Fruit fly (Drosophila melanogaster): ENCODE results near the gene CTCF.

Gene CTCF

DNA sequence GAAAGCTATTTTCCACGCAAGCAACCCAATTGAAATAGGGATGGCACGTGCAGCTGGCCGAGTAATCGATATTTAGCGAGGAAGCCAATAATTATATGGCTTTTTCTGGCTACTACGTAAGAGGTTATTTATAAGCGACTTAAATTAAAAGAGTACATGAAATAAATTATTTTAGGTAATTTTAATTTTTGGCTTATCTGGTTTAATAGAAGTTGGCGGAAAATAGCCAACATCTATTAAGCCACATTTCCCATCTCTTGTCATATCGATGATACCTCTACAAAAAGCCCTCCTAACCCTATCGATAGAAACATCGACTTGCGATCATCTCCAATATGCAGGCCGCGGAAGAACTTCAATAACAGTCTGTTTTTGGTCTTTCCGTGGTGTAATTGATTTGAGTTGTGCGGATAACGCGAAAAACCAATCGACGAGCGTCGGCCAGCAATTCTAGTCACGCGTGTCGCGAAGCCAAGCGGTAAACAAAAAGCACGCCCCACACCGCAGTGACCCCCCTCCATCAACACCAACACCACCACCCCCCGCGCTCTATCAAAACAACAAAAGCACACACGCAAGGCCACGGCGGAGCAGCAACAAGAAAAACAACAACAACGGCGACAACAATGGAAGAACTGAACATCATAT, 8.4 kb downstream of the CTCF start, which contains the start of the genes Srp19 and qm:
Gene Srp19 (minus strand): TSS at position 51 of the 648 bp plus-strand sequence.
Gene qm (plus strand): TSS at position 330 of the 648 bp plus-strand sequence.
- TF ChIP-seq CG33017 (tag; optimal IDR thresholded peaks at IDR 0.05) (peak; percentile 26), bab1 (GFP tag; optimal IDR thresholded peaks at IDR 0.05) (peak; percentile 67), ovo (GFP tag; optimal IDR thresholded peaks at IDR 0.05) (peak; percentile 5), tj (GFP tag; optimal IDR thresholded peaks at IDR 0.05) (peak; percentile 19), kay (GFP tag; ENCODE audit: borderline replicate concordance) (no peak), CG7045 (GFP tag; optimal IDR thresholded peaks at IDR 0.05) (no peak), Crg-1 (GFP tag; optimal IDR thresholded peaks at IDR 0.05) (no peak), Mnt (GFP tag; optimal IDR thresholded peaks at IDR 0.05) (peak; percentile 58), CG5204 (GFP tag; optimal IDR thresholded peaks at IDR 0.05) (no peak), Hr96 (GFP tag; optimal IDR thresholded peaks at IDR 0.05) (no peak), cnc (optimal IDR thresholded peaks at IDR 0.05) (no peak), CG1620 (GFP tag; optimal IDR thresholded peaks at IDR 0.05) (no peak), pad (GFP tag; optimal IDR thresholded peaks at IDR 0.05) (no peak), cic (GFP tag; optimal IDR thresholded peaks at IDR 0.05) (no peak), CG14711 (tag; optimal IDR thresholded peaks at IDR 0.05) (peak; percentile 43), CG7101 (tag; optimal IDR thresholded peaks at IDR 0.05) (peak; percentile 49), CG12768 (GFP tag; optimal IDR thresholded peaks at IDR 0.05) (peak; percentile 43), CG11617 (GFP tag; optimal IDR thresholded peaks at IDR 0.05) (peak; percentile 29), Clk (GFP tag; optimal IDR thresholded peaks at IDR 0.05) (no peak), toe (GFP tag; optimal IDR thresholded peaks at IDR 0.05) (no peak)

DNA sequence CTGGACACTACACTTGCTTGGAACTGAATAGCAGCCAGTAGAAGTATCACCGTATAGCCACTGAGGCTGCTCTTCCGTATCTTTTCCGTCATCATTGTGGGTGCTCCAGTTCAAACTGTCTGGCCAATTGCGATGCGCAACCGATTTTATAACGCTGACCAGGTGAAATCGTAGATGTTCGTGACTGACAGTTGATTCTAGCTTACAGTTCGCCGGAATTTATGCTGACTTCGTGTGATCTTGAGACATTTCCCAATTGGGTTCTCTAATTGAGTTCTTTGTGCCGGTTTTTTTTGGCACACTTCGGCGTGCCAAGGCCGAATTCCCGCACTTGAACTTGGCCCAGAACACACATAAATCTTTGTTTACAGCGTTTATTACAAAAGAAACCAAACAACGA, 9.6 kb downstream of the CTCF start, which contains the start of gene CG14834:
Gene CG14834 (minus strand): TSS at position 173 of the 400 bp plus-strand sequence.
- no peak for TF ChIP-seq CG11617 (GFP tag; optimal IDR thresholded peaks at IDR 0.05)
- peak; percentile 93 for TF ChIP-seq tj (GFP tag; optimal IDR thresholded peaks at IDR 0.05)

DNA sequence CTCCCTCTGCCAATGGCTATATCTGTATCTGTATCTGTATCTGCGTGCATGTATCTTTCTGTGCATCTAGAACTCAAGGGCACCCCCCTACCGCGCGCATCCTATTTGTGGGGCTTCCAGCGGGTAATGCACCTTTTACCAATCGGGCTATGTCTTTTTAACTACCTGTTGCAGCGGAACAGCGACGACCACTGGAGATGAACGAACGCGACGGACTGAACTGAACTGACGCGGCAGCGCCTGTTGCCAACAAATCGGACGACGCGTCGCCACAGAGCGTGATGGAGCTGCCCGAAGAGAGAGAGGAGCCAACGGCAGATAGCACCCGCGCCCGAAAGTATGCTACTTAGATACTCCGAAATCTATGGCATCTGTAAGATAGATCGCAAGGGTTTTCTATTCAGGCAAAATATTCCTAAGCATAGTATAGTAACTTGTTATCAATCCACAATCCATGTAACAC, 11.5 kb downstream of the CTCF start, which contains the start of gene Cln7:
Gene Cln7 (minus strand): TSS at position 219 of the 463 bp plus-strand sequence.
- TF ChIP-seq bab1 (GFP tag; optimal IDR thresholded peaks at IDR 0.05) (peak; percentile 96), CG7101 (tag; optimal IDR thresholded peaks at IDR 0.05) (peak; percentile 58), CG12768 (GFP tag; optimal IDR thresholded peaks at IDR 0.05) (peak; percentile 95), Crg-1 (GFP tag; optimal IDR thresholded peaks at IDR 0.05) (peak; percentile 36), Hr96 (GFP tag; optimal IDR thresholded peaks at IDR 0.05) (no peak), CG33017 (tag; optimal IDR thresholded peaks at IDR 0.05) (peak; percentile 80), pad (GFP tag; optimal IDR thresholded peaks at IDR 0.05) (peak; percentile 48), CG5204 (GFP tag; optimal IDR thresholded peaks at IDR 0.05) (no peak), cnc (optimal IDR thresholded peaks at IDR 0.05) (no peak), CG11617 (GFP tag; optimal IDR thresholded peaks at IDR 0.05) (peak; percentile 86), Mnt (GFP tag; optimal IDR thresholded peaks at IDR 0.05) (peak; percentile 84), kay (GFP tag; ENCODE audit: borderline replicate concordance) (no peak), cic (GFP tag; optimal IDR thresholded peaks at IDR 0.05) (peak; percentile 97), toe (GFP tag; optimal IDR thresholded peaks at IDR 0.05) (no peak), CG1620 (GFP tag; optimal IDR thresholded peaks at IDR 0.05) (peak; percentile 52), CG7045 (GFP tag; optimal IDR thresholded peaks at IDR 0.05) (peak; percentile 60), ovo (GFP tag; optimal IDR thresholded peaks at IDR 0.05) (peak; percentile 76), Clk (GFP tag; optimal IDR thresholded peaks at IDR 0.05) (peak; percentile 80), CG14711 (tag; optimal IDR thresholded peaks at IDR 0.05) (peak; percentile 46), tj (GFP tag; optimal IDR thresholded peaks at IDR 0.05) (peak; percentile 74)

DNA sequence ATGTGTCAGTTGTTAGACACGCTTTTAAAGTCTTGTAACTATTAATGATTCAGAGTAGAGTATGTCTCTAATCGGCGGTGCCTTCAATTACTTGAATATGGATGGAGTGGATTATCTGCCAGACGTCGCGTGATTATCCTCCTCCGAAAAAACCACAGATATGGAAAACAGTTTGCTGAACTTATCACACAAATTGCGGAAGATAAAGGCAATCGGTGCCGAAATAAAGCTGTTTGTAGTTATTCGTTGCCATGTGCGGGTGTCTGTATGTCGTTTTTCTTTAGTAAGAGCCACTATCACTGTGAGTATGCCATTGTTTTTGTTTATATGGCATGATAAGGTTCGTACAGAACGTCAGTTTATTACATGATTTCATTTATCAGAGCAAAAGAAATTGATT, 12.5 kb downstream of the CTCF start:
- TF ChIP-seq cnc (optimal IDR thresholded peaks at IDR 0.05): no peak
- TF ChIP-seq cic (GFP tag; optimal IDR thresholded peaks at IDR 0.05): peak; percentile 29
- no peak for TF ChIP-seq CG5204 (GFP tag; optimal IDR thresholded peaks at IDR 0.05)
- TF ChIP-seq Mnt (GFP tag; optimal IDR thresholded peaks at IDR 0.05): peak; percentile 9
- no peak for TF ChIP-seq Crg-1 (GFP tag; optimal IDR thresholded peaks at IDR 0.05)

DNA sequence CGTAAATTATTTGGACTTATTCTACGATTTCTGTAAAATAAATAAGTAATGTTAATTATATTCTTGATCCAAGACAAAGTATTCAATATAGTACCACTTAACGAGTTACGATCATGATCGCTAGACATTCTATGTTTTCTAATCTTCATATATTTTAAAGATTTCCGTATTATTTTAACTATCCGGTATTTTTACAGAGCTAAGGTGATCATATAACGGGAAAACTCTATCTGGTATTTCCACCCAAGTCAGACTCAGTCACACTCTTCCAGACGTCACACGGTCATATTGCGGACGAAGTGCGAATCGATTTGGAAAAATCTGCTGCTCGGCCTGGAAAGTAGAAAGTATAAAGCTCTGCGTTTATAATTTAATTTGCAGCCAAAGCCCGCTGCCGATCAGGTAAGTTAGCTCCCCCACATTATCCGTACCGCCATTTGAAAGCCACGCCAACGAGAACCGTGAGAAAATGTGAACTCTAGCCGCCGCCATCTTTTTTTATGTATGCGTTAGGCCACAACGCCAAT, 17.2 kb downstream of the CTCF start, which contains the start of the genes lark and eco:
Gene lark (plus strand): TSS at position 51 of the 527 bp plus-strand sequence.
Gene eco (minus strand): TSS at position 125 of the 527 bp plus-strand sequence.
- TF ChIP-seq CG14711 (tag; optimal IDR thresholded peaks at IDR 0.05) (peak; percentile 61), Mnt (GFP tag; optimal IDR thresholded peaks at IDR 0.05) (peak; percentile 11), bab1 (GFP tag; optimal IDR thresholded peaks at IDR 0.05) (peak; percentile 67), CG7101 (tag; optimal IDR thresholded peaks at IDR 0.05) (no peak), Clk (GFP tag; optimal IDR thresholded peaks at IDR 0.05) (no peak), CG1620 (GFP tag; optimal IDR thresholded peaks at IDR 0.05) (no peak), ovo (GFP tag; optimal IDR thresholded peaks at IDR 0.05) (no peak), CG12768 (GFP tag; optimal IDR thresholded peaks at IDR 0.05) (peak; percentile 3)

DNA sequence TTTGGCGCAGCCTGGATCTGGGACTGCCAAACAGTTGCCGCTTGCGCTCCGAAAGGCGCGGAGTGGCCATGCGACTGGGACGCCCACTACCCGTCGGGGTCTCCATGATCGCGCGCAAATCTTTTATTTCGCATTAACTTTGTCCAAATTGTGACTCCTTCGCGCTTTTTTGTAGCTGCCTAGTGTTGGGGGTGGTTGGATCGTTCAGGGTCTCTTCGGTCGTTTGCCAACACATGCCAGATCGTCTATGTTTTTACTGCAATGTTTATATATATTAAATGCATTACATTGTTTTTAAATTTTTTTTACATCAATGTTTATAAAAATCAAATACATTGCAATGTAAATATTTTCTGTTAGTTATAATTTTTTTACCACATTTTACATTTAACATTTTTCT, 17.7 kb downstream of the CTCF start:
- TF ChIP-seq CG7045 (GFP tag; optimal IDR thresholded peaks at IDR 0.05) (no peak), ovo (GFP tag; optimal IDR thresholded peaks at IDR 0.05) (peak; percentile 20), kay (GFP tag; ENCODE audit: borderline replicate concordance) (no peak), CG7101 (tag; optimal IDR thresholded peaks at IDR 0.05) (peak; percentile 54), Mnt (GFP tag; optimal IDR thresholded peaks at IDR 0.05) (peak; percentile 2), Crg-1 (GFP tag; optimal IDR thresholded peaks at IDR 0.05) (peak; percentile 66), Hr96 (GFP tag; optimal IDR thresholded peaks at IDR 0.05) (no peak), bab1 (GFP tag; optimal IDR thresholded peaks at IDR 0.05) (no peak), CG1620 (GFP tag; optimal IDR thresholded peaks at IDR 0.05) (peak; percentile 52), pad (GFP tag; optimal IDR thresholded peaks at IDR 0.05) (peak; percentile 50), tj (GFP tag; optimal IDR thresholded peaks at IDR 0.05) (no peak), CG11617 (GFP tag; optimal IDR thresholded peaks at IDR 0.05) (no peak), cic (GFP tag; optimal IDR thresholded peaks at IDR 0.05) (no peak), toe (GFP tag; optimal IDR thresholded peaks at IDR 0.05) (no peak), CG14711 (tag; optimal IDR thresholded peaks at IDR 0.05) (no peak), CG33017 (tag; optimal IDR thresholded peaks at IDR 0.05) (no peak), Clk (GFP tag; optimal IDR thresholded peaks at IDR 0.05) (no peak), CG12768 (GFP tag; optimal IDR thresholded peaks at IDR 0.05) (peak; percentile 31), CG5204 (GFP tag; optimal IDR thresholded peaks at IDR 0.05) (no peak), cnc (optimal IDR thresholded peaks at IDR 0.05) (no peak)
